Worm (Caenorhabditis elegans) whole organism, late embryonic: ENCODE results near the gene mes-2.

Source experiments
- C08G9.2 ChIP-seq: sonication (generic microtip); optimal IDR thresholded peaks from 2 replicates; lab custom pipeline; 2016; ENCODE audit warnings: mild to moderate bottlenecking, missing genetic modification characterization, moderate library complexity, missing compliant biosample characterization
- ahr-1 ChIP-seq: sonication (generic microtip); optimal IDR thresholded peaks from 2 replicates; lab custom pipeline; 2016; ENCODE audit warnings: missing genetic modification characterization, missing compliant biosample characterization
- ceh-31 ChIP-seq: sonication (generic microtip); optimal IDR thresholded peaks from 2 replicates; lab custom pipeline; 2016; ENCODE audit warnings: missing genetic modification characterization, missing compliant biosample characterization
- ceh-48 ChIP-seq: sonication (generic microtip); optimal IDR thresholded peaks from 2 replicates; lab custom pipeline; 2016; ENCODE audit warnings: missing genetic modification characterization, inconsistent platforms, missing compliant biosample characterization
- dmd-4 ChIP-seq: sonication (generic microtip); optimal IDR thresholded peaks from 2 replicates; lab custom pipeline; 2016; ENCODE audit warnings: borderline replicate concordance, missing genetic modification characterization, missing compliant biosample characterization
- dve-1 ChIP-seq: sonication (generic microtip); optimal IDR thresholded peaks from 2 replicates; lab custom pipeline; 2017; ENCODE audit warnings: antibody characterized with exemption, mild to moderate bottlenecking, missing genetic modification characterization, missing compliant biosample characterization
- fax-1 ChIP-seq: sonication (generic microtip); optimal IDR thresholded peaks from 2 replicates; lab custom pipeline; 2016; ENCODE audit warnings: missing genotype, missing genetic modification characterization, missing compliant biosample characterization
- fkh-10 ChIP-seq: fragments of 150-350 bp; optimal IDR thresholded peaks from 2 replicates; lab custom pipeline; 2014; ENCODE audit warnings: missing biosample characterization, missing genetic modification reagents, missing genetic modification characterization
- hlh-13 ChIP-seq: fragments of 200-800 bp; sonication (Bioruptor generic); optimal IDR thresholded peaks from 2 replicates; lab custom pipeline; 2018; ENCODE audit warnings: mild to moderate bottlenecking, missing genetic modification characterization, missing compliant biosample characterization
- hlh-30 ChIP-seq: sonication (generic microtip); optimal IDR thresholded peaks from 2 replicates; lab custom pipeline; 2017; ENCODE audit warnings: antibody characterized with exemption, missing genetic modification characterization, missing compliant biosample characterization; ENCODE audit not compliant: insufficient read depth
- lim-6 ChIP-seq: sonication (generic microtip); optimal IDR thresholded peaks from 2 replicates; lab custom pipeline; 2016; ENCODE audit warnings: missing genetic modification characterization, missing compliant biosample characterization
- lin-11 ChIP-seq: fragments of 200-800 bp; sonication (Bioruptor generic); optimal IDR thresholded peaks from 2 replicates; lab custom pipeline; 2018; ENCODE audit warnings: mild to moderate bottlenecking, missing genetic modification characterization, missing compliant biosample characterization
- madf-2 ChIP-seq: sonication (generic microtip); optimal IDR thresholded peaks from 2 replicates; lab custom pipeline; 2017; ENCODE audit warnings: missing genetic modification characterization, missing compliant biosample characterization
- mec-3 ChIP-seq: sonication (generic microtip); optimal IDR thresholded peaks from 2 replicates; lab custom pipeline; 2016; ENCODE audit warnings: borderline replicate concordance, missing genetic modification characterization, missing compliant biosample characterization
- nfya-1 ChIP-seq: sonication (generic microtip); optimal IDR thresholded peaks from 2 replicates; lab custom pipeline; 2017; ENCODE audit warnings: missing genetic modification characterization, mild to moderate bottlenecking, missing compliant biosample characterization, antibody characterized with exemption, moderate library complexity
- odd-2 ChIP-seq: sonication (generic microtip); optimal IDR thresholded peaks from 2 replicates; lab custom pipeline; 2017; ENCODE audit warnings: antibody characterized with exemption, mild to moderate bottlenecking, missing genetic modification characterization, missing compliant biosample characterization
- pag-3 ChIP-seq: sonication (generic microtip); optimal IDR thresholded peaks from 2 replicates; lab custom pipeline; 2016; ENCODE audit warnings: missing compliant biosample characterization, missing genetic modification characterization, borderline replicate concordance
- pat-9 ChIP-seq: fragments of 200-800 bp; sonication (Bioruptor generic); optimal IDR thresholded peaks from 2 replicates; lab custom pipeline; 2018; ENCODE audit warnings: mild to moderate bottlenecking, missing genetic modification characterization, moderate library complexity, missing compliant biosample characterization
- pros-1 ChIP-seq: fragments of 150-350 bp; optimal IDR thresholded peaks from 2 replicates; lab custom pipeline; 2014; ENCODE audit warnings: missing biosample characterization, missing genetic modification reagents, missing genetic modification characterization
- syd-9 ChIP-seq: sonication (generic microtip); optimal IDR thresholded peaks from 2 replicates; lab custom pipeline; 2016; ENCODE audit warnings: mild to moderate bottlenecking, missing genetic modification characterization, moderate library complexity, missing compliant biosample characterization
- tbx-2 ChIP-seq: sonication (generic microtip); optimal IDR thresholded peaks from 2 replicates; lab custom pipeline; 2016; ENCODE audit warnings: missing genetic modification characterization, missing compliant biosample characterization
- unc-42 ChIP-seq: sonication (generic microtip); optimal IDR thresholded peaks from 2 replicates; lab custom pipeline; 2016; ENCODE audit warnings: missing genotype, missing genetic modification characterization, missing compliant biosample characterization
- unc-55 ChIP-seq: sonication (generic microtip); optimal IDR thresholded peaks from 2 replicates; lab custom pipeline; 2017; ENCODE audit warnings: missing biosample characterization, missing genetic modification reagents, missing genetic modification characterization
- unc-86 ChIP-seq: sonication (generic microtip); optimal IDR thresholded peaks from 2 replicates; lab custom pipeline; 2016; ENCODE audit warnings: missing genetic modification characterization, missing compliant biosample characterization

Gene mes-2

ce11 chrII:14416988-14417387, 33.2 kb downstream of the mes-2 start:
- no peak for TF ChIP-seq syd-9 (tag; lab: Kevin White, UChicago)

- no peak for TF ChIP-seq pros-1 (tag; lab: Kevin White, UChicago)
- no peak for TF ChIP-seq lin-11 (tag; lab: Kevin White, UChicago)
- TF ChIP-seq nfya-1 = no peak
- TF ChIP-seq odd-2 (tag; lab: Kevin White, UChicago) = no peak
- TF ChIP-seq ceh-31 (tag; lab: Kevin White, UChicago) = no peak
- no peak for TF ChIP-seq pat-9
- no peak for TF ChIP-seq dmd-4 (tag; lab: Kevin White, UChicago)
- no peak for TF ChIP-seq unc-55
- TF ChIP-seq fax-1 = no peak
- no peak for TF ChIP-seq pag-3
- no peak for TF ChIP-seq hlh-13
- no peak for TF ChIP-seq madf-2 (tag; lab: Kevin White, UChicago)
- TF ChIP-seq mec-3 (tag; lab: Kevin White, UChicago) = no peak
- TF ChIP-seq fkh-10 (GFP tag; lab: Kevin White, UChicago) = no peak
Measured at ce11 chrII:14424791-14425190, 41.0 kb downstream of the mes-2 start, which contains the start of gene plx-2. Gene plx-2 (minus strand): TSS chrII:14424891.

ce11 chrII:14427714-14428113, 43.9 kb downstream of the mes-2 start:
- TF ChIP-seq lim-6 (tag; lab: Kevin White, UChicago) (no peak), dve-1 (tag; lab: Kevin White, UChicago) (no peak), unc-42 (tag; lab: Kevin White, UChicago) (peak; percentile 43)

ce11 chrII:14428834-14429233, 45.1 kb downstream of the mes-2 start:
- TF ChIP-seq unc-55 (peak; percentile 70), unc-86 (no peak)

ce11 chrII:14432100-14432499, 48.3 kb downstream of the mes-2 start:
- TF ChIP-seq unc-42 (tag; lab: Kevin White, UChicago) (peak; percentile 69), C08G9.2 (no peak), hlh-30 (tag; lab: Kevin White, UChicago) (no peak)
- TF ChIP-seq, all 69 proteins: peak for 1

ce11 chrII:14433712-14434352, 50.1 kb downstream of the mes-2 start:
- TF ChIP-seq ahr-1 (tag; lab: Kevin White, UChicago) (no peak), ceh-48 (tag; lab: Kevin White, UChicago) (peak; percentile 10), unc-42 (tag; lab: Kevin White, UChicago) (peak; percentile 80)
- TF ChIP-seq, all 69 proteins: peak for 2

- no peak for TF ChIP-seq syd-9 (tag; lab: Kevin White, UChicago)
- peak; percentile 3 for TF ChIP-seq ceh-31 (tag; lab: Kevin White, UChicago)
- no peak for TF ChIP-seq odd-2 (tag; lab: Kevin White, UChicago)
- peak; percentile 8 for TF ChIP-seq tbx-2
Measured at ce11 chrII:14437116-14437515, 53.3 kb downstream of the mes-2 start.
